Worm (Caenorhabditis elegans) whole organism, L2 larva: ENCODE measurements around the gene srh-141.

Experiments
- F13H6.1 ChIP-seq: sonication (generic microtip); optimal IDR thresholded peaks from 2 replicates; lab custom pipeline; 2016; ENCODE audit warnings: missing genetic modification characterization, missing compliant biosample characterization
- R02D3.7 ChIP-seq: fragments of 150-350 bp; optimal IDR thresholded peaks from 2 replicates; lab custom pipeline; 2014; ENCODE audit warnings: missing biosample characterization, missing genetic modification characterization
- Y55F3AM.14 ChIP-seq: fragments of 200-800 bp; sonication (Bioruptor generic); optimal IDR thresholded peaks from 2 replicates; lab custom pipeline; 2018; ENCODE audit warnings: mild to moderate bottlenecking, missing genetic modification characterization, missing compliant biosample characterization
- aly-2 ChIP-seq: fragments of 150-350 bp; optimal IDR thresholded peaks from 2 replicates; lab custom pipeline; 2014; ENCODE audit warnings: missing biosample characterization, missing genetic modification characterization
- blmp-1 ChIP-seq: sonication (generic microtip); optimal IDR thresholded peaks from 2 replicates; lab custom pipeline; 2017; ENCODE audit warnings: missing genetic modification characterization, mild to moderate bottlenecking, missing compliant biosample characterization, antibody characterized with exemption, moderate library complexity; ENCODE audit not compliant: insufficient read depth
- ceh-16 ChIP-seq: fragments of 150-350 bp; optimal IDR thresholded peaks from 2 replicates; lab custom pipeline; 2014; ENCODE audit warnings: missing biosample characterization, missing genetic modification characterization
- crh-2 ChIP-seq: sonication (generic microtip); optimal IDR thresholded peaks from 2 replicates; lab custom pipeline; 2017; ENCODE audit warnings: missing biosample characterization, missing genetic modification characterization
- egl-27 ChIP-seq: sonication (generic microtip); optimal IDR thresholded peaks from 3 replicates; lab custom pipeline; 2017; ENCODE audit warnings: missing biosample characterization, missing genetic modification reagents, missing genetic modification characterization
- elt-3 ChIP-seq: sonication (generic microtip); optimal IDR thresholded peaks from 2 replicates; lab custom pipeline; 2017; ENCODE audit warnings: missing biosample characterization, missing genetic modification characterization
- gmeb-1 ChIP-seq: fragments of 150-350 bp; optimal IDR thresholded peaks from 2 replicates; lab custom pipeline; 2014; ENCODE audit warnings: missing biosample characterization, missing genetic modification characterization
- lin-11 ChIP-seq: fragments of 150-350 bp; sonication (generic microtip); optimal IDR thresholded peaks from 2 replicates; lab custom pipeline; 2014; ENCODE audit warnings: missing biosample characterization, missing genetic modification characterization, inconsistent platforms, mixed read lengths
- lin-13 ChIP-seq: fragments of 150-350 bp; optimal IDR thresholded peaks from 2 replicates; lab custom pipeline; 2014; ENCODE audit warnings: missing biosample characterization, missing genetic modification reagents, missing genetic modification characterization
- lin-39 ChIP-seq: fragments of 150-350 bp; optimal IDR thresholded peaks from 2 replicates; lab custom pipeline; 2014; ENCODE audit warnings: missing biosample characterization, missing genetic modification reagents, missing genetic modification characterization
- mab-5 ChIP-seq: fragments of 150-350 bp; optimal IDR thresholded peaks from 2 replicates; lab custom pipeline; 2014; ENCODE audit warnings: missing biosample characterization, missing genetic modification characterization
- mbf-1 ChIP-seq: sonication (generic microtip); optimal IDR thresholded peaks from 2 replicates; lab custom pipeline; 2017; ENCODE audit warnings: missing biosample characterization, missing genetic modification characterization
- mdl-1 ChIP-seq, 2 experiments: fragments of 150-350 bp in 1 of 2; sonication (generic microtip) in 1 of 2; optimal IDR thresholded peaks; 2 replicates each; lab custom pipeline; 2017; ENCODE audit warnings: missing biosample characterization in 2 of 2, missing genetic modification characterization in 2 of 2
- nhr-10 ChIP-seq: sonication (generic microtip); optimal IDR thresholded peaks from 2 replicates; lab custom pipeline; 2017; ENCODE audit warnings: missing biosample characterization, missing genetic modification characterization
- nhr-11 ChIP-seq: fragments of 150-350 bp; optimal IDR thresholded peaks from 2 replicates; lab custom pipeline; 2014; ENCODE audit warnings: missing biosample characterization, missing genetic modification characterization
- nhr-12 ChIP-seq: fragments of 150-350 bp; optimal IDR thresholded peaks from 2 replicates; lab custom pipeline; 2014; ENCODE audit warnings: missing biosample characterization, missing genetic modification characterization
- nhr-129 ChIP-seq: fragments of 150-350 bp; optimal IDR thresholded peaks from 2 replicates; lab custom pipeline; 2014; ENCODE audit warnings: missing biosample characterization, missing genetic modification characterization
- nhr-21 ChIP-seq: fragments of 150-350 bp; optimal IDR thresholded peaks from 2 replicates; lab custom pipeline; 2014; ENCODE audit warnings: missing biosample characterization, missing genetic modification characterization
- nhr-237 ChIP-seq: fragments of 150-350 bp; optimal IDR thresholded peaks from 2 replicates; lab custom pipeline; 2014; ENCODE audit warnings: missing biosample characterization, missing genetic modification characterization
- nhr-25 ChIP-seq: fragments of 150-350 bp; sonication (generic microtip); optimal IDR thresholded peaks from 3 replicates; lab custom pipeline; 2014; ENCODE audit warnings: missing biosample characterization, missing genetic modification characterization
- nhr-77 ChIP-seq: fragments of 150-350 bp; optimal IDR thresholded peaks from 2 replicates; lab custom pipeline; 2014; ENCODE audit warnings: missing biosample characterization, missing genetic modification characterization
- sem-4 ChIP-seq: fragments of 150-350 bp; optimal IDR thresholded peaks from 2 replicates; lab custom pipeline; 2014; ENCODE audit warnings: missing biosample characterization, missing genetic modification reagents, missing genetic modification characterization
- skn-1 ChIP-seq: sonication (generic microtip); optimal IDR thresholded peaks from 2 replicates; lab custom pipeline; 2017; ENCODE audit warnings: missing biosample characterization, missing genetic modification characterization
- sma-3 ChIP-seq: sonication (generic microtip); optimal IDR thresholded peaks from 2 replicates; lab custom pipeline; 2016; ENCODE audit warnings: missing genetic modification reagents, missing genetic modification characterization, missing compliant biosample characterization
- snpc-4 ChIP-seq: fragments of 150-350 bp; optimal IDR thresholded peaks from 2 replicates; lab custom pipeline; 2014; ENCODE audit warnings: missing biosample characterization, missing genetic modification characterization
- unc-55 ChIP-seq: fragments of 150-350 bp; sonication (generic microtip); optimal IDR thresholded peaks from 3 replicates; lab custom pipeline; 2014; ENCODE audit warnings: missing biosample characterization, missing genetic modification reagents, missing genetic modification characterization
- unc-62 ChIP-seq: fragments of 150-350 bp; optimal IDR thresholded peaks from 2 replicates; lab custom pipeline; 2014; ENCODE audit warnings: missing biosample characterization, missing genetic modification reagents, missing genetic modification characterization
- zag-1 ChIP-seq: fragments of 150-350 bp; optimal IDR thresholded peaks from 2 replicates; lab custom pipeline; 2014; ENCODE audit warnings: missing biosample characterization, missing genetic modification characterization
- ztf-1 ChIP-seq: fragments of 200-800 bp; sonication (Bioruptor generic); conservative IDR thresholded peaks from 2 replicates; pipeline ENCODE4 v1.3.6; 2022; ENCODE audit warnings: missing genetic modification characterization, missing compliant biosample characterization
- ztf-11 ChIP-seq: sonication (generic microtip); optimal IDR thresholded peaks from 2 replicates; lab custom pipeline; 2017; ENCODE audit warnings: missing biosample characterization, missing genetic modification characterization
- ztf-4 ChIP-seq: fragments of 150-350 bp; optimal IDR thresholded peaks from 2 replicates; lab custom pipeline; 2014; ENCODE audit warnings: missing biosample characterization, missing genetic modification characterization

Gene srh-141

DNA sequence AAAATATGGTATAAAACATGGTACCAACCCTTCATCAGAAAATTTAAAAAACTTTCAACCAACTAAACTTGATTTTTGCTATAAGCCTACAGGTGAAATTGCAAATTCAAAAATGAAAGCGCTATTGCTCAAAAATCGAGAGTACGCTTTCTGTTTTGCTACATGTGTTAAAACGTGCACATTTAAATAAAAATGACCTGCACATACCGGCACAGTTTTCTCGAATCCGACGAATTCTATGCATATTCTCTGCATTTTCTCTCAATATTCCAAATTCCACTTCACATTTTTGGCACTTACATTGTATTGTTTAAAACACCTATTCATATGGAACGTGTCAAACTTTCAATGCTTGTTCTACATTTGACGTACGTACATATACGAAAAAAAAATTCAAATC lies 33.2 kb upstream of the srh-141 start, which contains the start of gene srh-145:
TSS of gene srh-145 (plus strand) at position 193 of the 400 bp plus-strand sequence.
- TF ChIP-seq blmp-1 (tag; lab: Kevin White, UChicago): no peak
- no peak for TF ChIP-seq nhr-25
- TF ChIP-seq egl-27: no peak
- no peak for TF ChIP-seq sma-3 (GFP tag; lab: Kevin White, UChicago)
- TF ChIP-seq lin-13: no peak
- TF ChIP-seq nhr-10 (tag; lab: Kevin White, UChicago): no peak
- no peak for TF ChIP-seq aly-2 (tag; lab: Kevin White, UChicago)
- no peak for TF ChIP-seq mdl-1 (tag; optimal IDR thresholded peaks at IDR 0.05; lab: Kevin White, UChicago)
- no peak for TF ChIP-seq elt-3 (tag; lab: Kevin White, UChicago)
- TF ChIP-seq ceh-16: no peak
- TF ChIP-seq sem-4 (tag; lab: Kevin White, UChicago): no peak
- no peak for TF ChIP-seq lin-39 (tag; lab: Kevin White, UChicago)
- TF ChIP-seq skn-1 (tag; lab: Kevin White, UChicago): no peak
- TF ChIP-seq nhr-11 (tag; lab: Kevin White, UChicago): no peak
- no peak for TF ChIP-seq nhr-129 (tag; lab: Kevin White, UChicago)
- no peak for TF ChIP-seq lin-11 (tag; lab: Kevin White, UChicago)
- no peak for TF ChIP-seq Y55F3AM.14 (GFP tag; lab: Kevin White, UChicago)
- TF ChIP-seq crh-2 (tag; lab: Kevin White, UChicago): no peak

DNA sequence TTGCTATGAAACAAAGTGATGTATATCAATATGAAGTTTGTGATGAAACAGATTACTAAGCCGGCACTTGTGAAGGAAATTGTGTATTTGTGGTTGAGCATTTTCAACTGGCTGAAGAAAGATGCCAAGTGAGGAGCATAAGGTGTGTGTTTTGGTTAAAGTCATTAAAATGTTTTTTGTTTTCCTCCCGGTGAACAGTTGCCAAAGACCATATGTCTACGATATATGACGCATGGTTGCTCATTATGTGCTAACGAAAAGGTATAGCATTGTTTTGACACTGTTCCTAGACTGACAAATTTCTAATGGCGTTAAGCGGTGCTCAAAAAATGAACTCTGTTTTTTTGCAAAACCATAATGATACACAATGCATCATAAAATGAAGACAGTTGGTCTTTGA lies 26.7 kb upstream of the srh-141 start, which contains the start of gene str-55:
TSS of gene str-55 (minus strand) at position 101 of the 400 bp plus-strand sequence.
- TF ChIP-seq F13H6.1 (tag; lab: Kevin White, UChicago): no peak
- TF ChIP-seq snpc-4 (tag; lab: Kevin White, UChicago): no peak
- TF ChIP-seq sma-3 (GFP tag; lab: Kevin White, UChicago): no peak
- TF ChIP-seq lin-39 (tag; lab: Kevin White, UChicago): no peak
- TF ChIP-seq unc-62 (GFP tag; lab: Kevin White, UChicago): no peak
- no peak for TF ChIP-seq ztf-1 (GFP tag; lab: Robert Waterston, UW)
- no peak for TF ChIP-seq nhr-21 (tag; lab: Kevin White, UChicago)
- TF ChIP-seq R02D3.7: no peak
- no peak for TF ChIP-seq blmp-1 (tag; lab: Kevin White, UChicago)
- no peak for TF ChIP-seq unc-55
- no peak for TF ChIP-seq elt-3 (tag; lab: Kevin White, UChicago)
- TF ChIP-seq Y55F3AM.14 (GFP tag; lab: Kevin White, UChicago): no peak
- no peak for TF ChIP-seq nhr-12 (tag; lab: Kevin White, UChicago)
- TF ChIP-seq sem-4 (tag; lab: Kevin White, UChicago): no peak
- TF ChIP-seq zag-1 (tag; lab: Kevin White, UChicago): no peak
- no peak for TF ChIP-seq mab-5
- TF ChIP-seq ztf-4 (tag; lab: Kevin White, UChicago): no peak
- no peak for TF ChIP-seq crh-2 (tag; lab: Kevin White, UChicago)
- no peak for TF ChIP-seq nhr-10 (tag; lab: Kevin White, UChicago)

- TF ChIP-seq nhr-77 (tag; lab: Kevin White, UChicago) (no peak), lin-11 (tag; lab: Kevin White, UChicago) (no peak), sem-4 (tag; lab: Kevin White, UChicago) (no peak), nhr-237 (tag; lab: Kevin White, UChicago) (no peak), F13H6.1 (tag; lab: Kevin White, UChicago) (no peak), ztf-11 (no peak), nhr-21 (tag; lab: Kevin White, UChicago) (no peak)
- TF ChIP-seq, all 48 proteins: peak for 0
Observed at ce11 chrV:16419769-16420168, 24.0 kb upstream of the srh-141 start, which contains the start of gene F26D2.16. Gene F26D2.16, minus strand, starts transcription at chrV:16419869.

DNA sequence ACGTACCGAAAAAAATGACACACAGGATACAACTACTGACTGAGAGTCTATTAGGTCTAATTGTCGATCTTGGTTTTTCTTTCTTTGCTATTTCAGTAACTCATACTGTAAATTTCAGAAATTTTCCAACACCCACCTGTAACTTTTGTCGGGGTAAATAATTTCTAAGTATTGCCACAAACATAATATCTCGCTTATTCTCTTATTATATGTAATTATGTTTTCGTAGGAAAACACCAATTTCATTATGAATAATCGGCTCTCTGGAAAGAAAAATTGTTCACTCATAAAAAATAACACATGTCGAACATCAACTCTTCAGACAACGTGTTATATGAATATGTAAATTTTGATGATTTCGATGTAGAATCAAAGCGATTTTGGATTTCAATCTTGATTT lies 23.0 kb upstream of the srh-141 start, which contains the start of gene srw-48:
TSS of gene srw-48 (plus strand) at position 301 of the 400 bp plus-strand sequence.
- TF ChIP-seq blmp-1 (tag; lab: Kevin White, UChicago) (no peak), unc-62 (GFP tag; lab: Kevin White, UChicago) (no peak), mbf-1 (tag; lab: Kevin White, UChicago) (no peak), sma-3 (GFP tag; lab: Kevin White, UChicago) (no peak), nhr-25 (no peak), gmeb-1 (tag; lab: Kevin White, UChicago) (no peak), elt-3 (tag; lab: Kevin White, UChicago) (no peak), ztf-4 (tag; lab: Kevin White, UChicago) (no peak), zag-1 (tag; lab: Kevin White, UChicago) (no peak), nhr-77 (tag; lab: Kevin White, UChicago) (no peak), skn-1 (tag; lab: Kevin White, UChicago) (no peak), egl-27 (no peak)
